Fruit fly (Drosophila melanogaster): ENCODE results near the gene Spn.

Spn gene

dm6 chr3L:2532377-2532776, 21.7 kb downstream of the Spn start (continued):
- no peak for TF ChIP-seq CG3407 (GFP tag; optimal IDR thresholded peaks at IDR 0.05)
- TF ChIP-seq bsh (GFP tag; optimal IDR thresholded peaks at IDR 0.05): peak in 1 of 2 experiments; percentile 43
- no peak for TF ChIP-seq CG10654 (GFP tag; optimal IDR thresholded peaks at IDR 0.05)
- peak; percentile 55 for TF ChIP-seq CG12071 (GFP tag; optimal IDR thresholded peaks at IDR 0.05)
- no peak for TF ChIP-seq dm (GFP tag; optimal IDR thresholded peaks at IDR 0.05)
- TF ChIP-seq crol (GFP tag; IDR thresholded peaks at IDR 0.05): no peak; the same call in none of the 2 replicates
- peak; percentile 52; the same call in 2 of the 3 replicates for TF ChIP-seq Mrtf (GFP tag; IDR thresholded peaks at IDR 0.05)
- TF ChIP-seq C15 (GFP tag; IDR thresholded peaks at IDR 0.05): peak; percentile 44; the same call in 1 of the 3 replicates
- peak; percentile 9 for TF ChIP-seq bab2 (GFP tag; optimal IDR thresholded peaks at IDR 0.05)
- TF ChIP-seq Oli (tag; optimal IDR thresholded peaks at IDR 0.05): peak; percentile 15
- peak; percentile 37 for TF ChIP-seq CG2678 (tag; optimal IDR thresholded peaks at IDR 0.05)
- TF ChIP-seq CG14014 (GFP tag; IDR thresholded peaks at IDR 0.05): peak; percentile 45; the same call in 1 of the 2 replicates
- no peak for TF ChIP-seq knrl (GFP tag; IDR thresholded peaks at IDR 0.05; ENCODE audit: partially characterized antibody)
- no peak for TF ChIP-seq CG7556 (GFP tag; optimal IDR thresholded peaks at IDR 0.05)
- TF ChIP-seq pho (GFP tag; optimal IDR thresholded peaks at IDR 0.05): no peak
- TF ChIP-seq z (GFP tag; IDR thresholded peaks at IDR 0.05): no peak
- no peak for TF ChIP-seq ERR (GFP tag; optimal IDR thresholded peaks at IDR 0.05)
- TF ChIP-seq Fer2 (tag; optimal IDR thresholded peaks at IDR 0.05): no peak
- TF ChIP-seq CG4328 (GFP tag; optimal IDR thresholded peaks at IDR 0.05): no peak
- peak; percentile 49; the same call in 1 of the 2 replicates for TF ChIP-seq ap (GFP tag; IDR thresholded peaks at IDR 0.05)
- TF ChIP-seq cg (GFP tag; optimal IDR thresholded peaks at IDR 0.05): no peak
- no peak for TF ChIP-seq CG9876 (GFP tag; optimal IDR thresholded peaks at IDR 0.05)
- TF ChIP-seq slou (GFP tag; optimal IDR thresholded peaks at IDR 0.05): no peak
- TF ChIP-seq Elba2 (GFP tag; optimal IDR thresholded peaks at IDR 0.05): no peak
- no peak for TF ChIP-seq CG6765 (GFP tag; optimal IDR thresholded peaks at IDR 0.05)
- TF ChIP-seq eve (GFP tag; optimal IDR thresholded peaks at IDR 0.05): no peak
- TF ChIP-seq Sry-δ (GFP tag; optimal IDR thresholded peaks at IDR 0.05): no peak
- TF ChIP-seq Myb (GFP tag; optimal IDR thresholded peaks at IDR 0.05): no peak
- no peak for TF ChIP-seq CG12155 (GFP tag; optimal IDR thresholded peaks at IDR 0.05)
- no peak for TF ChIP-seq hkb (optimal IDR thresholded peaks at IDR 0.05)
- peak; percentile 63 for TF ChIP-seq hkb (GFP tag; IDR thresholded peaks at IDR 0.05)
- no peak for TF ChIP-seq pb (GFP tag; optimal IDR thresholded peaks at IDR 0.05)
- no peak for TF ChIP-seq btn (GFP tag; optimal IDR thresholded peaks at IDR 0.05)
- peak; percentile 73; the same call in 2 of the 3 replicates for TF ChIP-seq gce (GFP tag; IDR thresholded peaks at IDR 0.05)
- no peak for TF ChIP-seq CG1602 (GFP tag; optimal IDR thresholded peaks at IDR 0.05)
- no peak for TF ChIP-seq org-1 (GFP tag; optimal IDR thresholded peaks at IDR 0.05)
- no peak for TF ChIP-seq seq (GFP tag; IDR thresholded peaks at IDR 0.05)
- peak; percentile 45 for TF ChIP-seq dati (GFP tag; IDR thresholded peaks at IDR 0.05)
- TF ChIP-seq CG9609 (GFP tag; optimal IDR thresholded peaks at IDR 0.05): no peak
- TF ChIP-seq fru (optimal IDR thresholded peaks at IDR 0.05): no peak
- TF ChIP-seq CG12104 (GFP tag; optimal IDR thresholded peaks at IDR 0.05): no peak
- TF ChIP-seq D (optimal IDR thresholded peaks at IDR 0.05): no peak
- TF ChIP-seq D (GFP tag; optimal IDR thresholded peaks at IDR 0.05): peak; percentile 0
- TF ChIP-seq Camta (GFP tag; optimal IDR thresholded peaks at IDR 0.05): no peak
- TF ChIP-seq CG32772 (GFP tag; IDR thresholded peaks at IDR 0.05): peak; percentile 66
- TF ChIP-seq sc (optimal IDR thresholded peaks at IDR 0.05): no peak
- no peak for TF ChIP-seq sc (GFP tag; optimal IDR thresholded peaks at IDR 0.05)
- no peak for TF ChIP-seq Hr3 (GFP tag; optimal IDR thresholded peaks at IDR 0.05)
- no peak for TF ChIP-seq lilli (GFP tag; optimal IDR thresholded peaks at IDR 0.05)
- TF ChIP-seq CG14441 (GFP tag; IDR thresholded peaks at IDR 0.05): peak; percentile 75
- peak; percentile 16; the same call in 1 of the 2 replicates for TF ChIP-seq CG9215 (GFP tag; IDR thresholded peaks at IDR 0.05)
- no peak for TF ChIP-seq jumu (GFP tag; optimal IDR thresholded peaks at IDR 0.05)
- TF ChIP-seq psq (GFP tag; optimal IDR thresholded peaks at IDR 0.05): no peak
- TF ChIP-seq CG12391 (tag; optimal IDR thresholded peaks at IDR 0.05): peak; percentile 10
